Worm (Caenorhabditis elegans): ENCODE measurements around the gene ZC317.2.

ZC317.2 gene

ce11 chrV:5459806-5460205 is at the start of gene ZC317.2:
Gene ZC317.2, plus strand, starts transcription at chrV:5460106.
- TF ChIP-seq W03F9.2 (tag; optimal IDR thresholded peaks at IDR 0.05) (no peak), him-1 (tag; optimal IDR thresholded peaks at IDR 0.05) (no peak), dao-5 (tag; optimal IDR thresholded peaks at IDR 0.05) (no peak)

DNA sequence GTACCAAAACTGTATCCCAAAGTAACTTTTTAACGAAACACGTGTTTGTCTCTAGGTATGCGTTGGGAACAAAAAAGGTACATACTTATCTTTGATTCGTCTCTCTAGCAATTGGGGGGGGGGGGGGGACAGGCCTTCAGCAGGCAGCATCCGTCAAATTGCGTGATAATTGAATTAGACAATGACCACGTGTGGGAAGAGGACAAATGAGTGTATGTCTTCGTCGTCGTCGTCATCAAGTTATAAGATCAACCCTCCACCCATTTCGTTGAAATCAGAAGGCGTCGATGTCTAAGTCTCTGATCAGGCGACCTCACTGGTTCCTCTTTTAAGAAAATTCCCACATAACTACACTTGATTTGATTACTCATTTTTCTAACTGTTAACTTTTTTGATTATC is 49.2 kb upstream of the ZC317.2 start, which contains the start of gene F08F3.4:
Gene F08F3.4, plus strand, starts transcription at position 277 of the 400 bp plus-strand sequence.
- TF ChIP-seq dao-5 (tag; optimal IDR thresholded peaks at IDR 0.05) (no peak), W03F9.2 (tag; optimal IDR thresholded peaks at IDR 0.05) (no peak)

DNA sequence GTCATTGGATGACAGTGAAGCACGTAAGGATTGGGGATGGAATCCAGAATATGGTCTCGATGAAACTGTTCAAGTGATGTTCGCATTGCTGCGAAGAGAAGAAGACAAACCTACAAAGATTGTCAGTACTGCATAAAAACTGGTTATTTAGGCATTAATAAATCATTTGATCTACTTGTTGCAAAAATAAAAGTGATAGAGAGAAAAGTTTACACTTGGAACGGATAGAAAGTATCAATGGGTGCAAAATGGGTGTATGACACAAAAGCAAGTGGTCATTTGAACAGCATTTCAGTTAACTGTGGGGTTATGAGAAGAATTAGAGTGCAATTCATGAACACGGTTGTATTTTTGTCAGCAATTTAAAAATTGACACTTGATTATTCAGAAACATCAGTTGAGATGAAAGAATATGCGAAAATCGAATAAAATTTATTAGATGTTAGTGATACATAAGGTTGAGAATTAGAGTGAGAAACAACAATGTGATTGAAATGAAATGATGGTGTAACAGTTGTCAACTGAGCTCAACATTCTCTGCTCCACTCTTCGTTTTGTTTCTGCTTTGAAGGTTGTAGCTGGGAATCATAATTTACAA is 47.0 kb upstream of the ZC317.2 start, which contains the start of gene F08F3.10:
Gene F08F3.10, plus strand, starts transcription at position 548 of the 598 bp plus-strand sequence.
- TF ChIP-seq dao-5 (tag; optimal IDR thresholded peaks at IDR 0.05), result no peak

ce11 chrV:5419915-5420314 is 40.0 kb upstream of the ZC317.2 start, which contains the start of gene F08F3.6:
Gene F08F3.6, minus strand, starts transcription at chrV:5420067.
- TF ChIP-seq dao-5 (tag; optimal IDR thresholded peaks at IDR 0.05), result no peak
- TF ChIP-seq him-1 (tag; optimal IDR thresholded peaks at IDR 0.05), result no peak
- TF ChIP-seq W03F9.2 (tag; optimal IDR thresholded peaks at IDR 0.05), result no peak

- TF ChIP-seq dao-5 (tag; optimal IDR thresholded peaks at IDR 0.05), result no peak
Measured at ce11 chrV:5423120-5423519, 36.8 kb upstream of the ZC317.2 start, which contains the start of gene cyp-14A5. Gene cyp-14A5, minus strand, starts transcription at chrV:5423282.

- TF ChIP-seq dao-5 (tag; optimal IDR thresholded peaks at IDR 0.05), result no peak
- TF ChIP-seq W03F9.2 (tag; optimal IDR thresholded peaks at IDR 0.05), result no peak
- TF ChIP-seq him-1 (tag; optimal IDR thresholded peaks at IDR 0.05), result no peak
Measured at ce11 chrV:5425008-5425407, 34.9 kb upstream of the ZC317.2 start.

ce11 chrV:5426337-5426736 is 33.6 kb upstream of the ZC317.2 start:
- no peak for TF ChIP-seq him-1 (tag; optimal IDR thresholded peaks at IDR 0.05)
- no peak for TF ChIP-seq dao-5 (tag; optimal IDR thresholded peaks at IDR 0.05)
- no peak for TF ChIP-seq W03F9.2 (tag; optimal IDR thresholded peaks at IDR 0.05)

DNA sequence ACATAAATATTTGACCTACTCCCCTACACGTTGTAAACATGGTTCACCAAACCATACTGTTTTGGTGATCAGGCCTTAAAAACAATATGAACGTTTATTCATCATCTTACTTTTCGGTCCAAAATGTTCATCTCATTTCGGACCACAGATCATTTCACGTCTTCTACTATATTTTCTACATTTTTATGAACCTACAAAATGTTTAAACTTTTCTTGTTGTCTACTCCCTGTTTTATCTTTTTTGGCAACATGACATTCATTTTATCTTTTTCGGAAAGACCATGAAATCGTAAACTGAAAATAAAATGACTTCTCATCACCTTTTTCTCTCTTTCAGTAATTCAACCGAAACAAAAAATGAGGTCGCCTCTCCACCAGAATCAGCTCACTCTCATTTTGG is 32.0 kb upstream of the ZC317.2 start, which contains the start of gene rhr-1:
Gene rhr-1, plus strand, starts transcription at position 301 of the 400 bp plus-strand sequence.
- TF ChIP-seq dao-5 (tag; optimal IDR thresholded peaks at IDR 0.05), result no peak
- TF ChIP-seq W03F9.2 (tag; optimal IDR thresholded peaks at IDR 0.05), result no peak
- TF ChIP-seq him-1 (tag; optimal IDR thresholded peaks at IDR 0.05), result no peak

DNA sequence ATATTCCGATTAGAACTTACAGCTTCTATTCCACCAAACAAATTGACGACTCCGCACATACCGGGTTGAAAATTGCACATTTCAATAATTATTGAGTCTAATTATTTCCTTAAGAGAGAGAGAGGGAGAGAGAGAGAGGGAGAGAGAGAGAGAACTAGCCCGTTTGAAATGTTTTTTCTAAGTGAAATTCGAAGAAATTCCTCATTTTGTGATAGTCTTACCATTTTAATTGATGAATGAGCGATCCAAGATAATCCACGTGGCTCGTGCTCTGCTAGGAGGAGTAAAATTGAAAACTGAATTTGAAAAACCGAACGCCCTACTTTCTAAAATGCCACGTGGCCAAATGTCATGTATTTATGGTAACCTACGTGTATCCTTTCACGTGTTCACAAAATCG is 27.4 kb upstream of the ZC317.2 start, which contains the start of gene F08F3.8:
Gene F08F3.8, minus strand, starts transcription at position 101 of the 400 bp plus-strand sequence.
- TF ChIP-seq W03F9.2 (tag; optimal IDR thresholded peaks at IDR 0.05) (no peak), dao-5 (tag; optimal IDR thresholded peaks at IDR 0.05) (no peak), him-1 (tag; optimal IDR thresholded peaks at IDR 0.05) (no peak)

DNA sequence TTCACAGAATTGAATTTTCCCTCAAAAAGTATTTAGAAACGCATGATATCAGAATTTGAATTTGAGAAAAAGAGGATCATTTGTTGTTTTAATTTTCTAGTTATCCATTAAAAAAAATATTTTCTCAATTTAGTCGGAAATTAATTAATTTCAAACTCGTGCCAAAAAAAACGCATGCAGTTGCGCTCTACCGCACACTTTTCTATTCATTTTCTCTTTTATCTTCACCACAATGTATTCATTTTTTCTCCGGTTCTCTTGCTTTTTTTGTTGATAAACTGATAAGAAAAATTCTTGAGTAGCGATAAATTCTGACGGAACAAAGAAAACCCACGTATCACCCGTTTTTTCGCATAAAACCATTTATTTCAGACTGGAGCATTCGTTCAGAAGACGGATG is 26.9 kb upstream of the ZC317.2 start, which contains the start of gene acl-6:
Gene acl-6, plus strand, starts transcription at position 367 of the 400 bp plus-strand sequence.
- TF ChIP-seq W03F9.2 (tag; optimal IDR thresholded peaks at IDR 0.05), result peak; percentile 58
- TF ChIP-seq him-1 (tag; optimal IDR thresholded peaks at IDR 0.05), result no peak
- TF ChIP-seq dao-5 (tag; optimal IDR thresholded peaks at IDR 0.05), result no peak

- no peak for TF ChIP-seq dao-5 (tag; optimal IDR thresholded peaks at IDR 0.05)
- TF ChIP-seq him-1 (tag; optimal IDR thresholded peaks at IDR 0.05), result no peak
- TF ChIP-seq W03F9.2 (tag; optimal IDR thresholded peaks at IDR 0.05), result no peak
Measured at ce11 chrV:5439068-5439467, 20.8 kb upstream of the ZC317.2 start, which contains the start of gene snpc-1.3. Gene snpc-1.3, minus strand, starts transcription at chrV:5439168.

- TF ChIP-seq W03F9.2 (tag; optimal IDR thresholded peaks at IDR 0.05) (no peak), him-1 (tag; optimal IDR thresholded peaks at IDR 0.05) (no peak), dao-5 (tag; optimal IDR thresholded peaks at IDR 0.05) (no peak)
Measured at ce11 chrV:5442366-5442765, 17.5 kb upstream of the ZC317.2 start.

ce11 chrV:5444037-5444436 is 15.9 kb upstream of the ZC317.2 start:
- TF ChIP-seq W03F9.2 (tag; optimal IDR thresholded peaks at IDR 0.05) (no peak), him-1 (tag; optimal IDR thresholded peaks at IDR 0.05) (no peak), dao-5 (tag; optimal IDR thresholded peaks at IDR 0.05) (no peak)

DNA sequence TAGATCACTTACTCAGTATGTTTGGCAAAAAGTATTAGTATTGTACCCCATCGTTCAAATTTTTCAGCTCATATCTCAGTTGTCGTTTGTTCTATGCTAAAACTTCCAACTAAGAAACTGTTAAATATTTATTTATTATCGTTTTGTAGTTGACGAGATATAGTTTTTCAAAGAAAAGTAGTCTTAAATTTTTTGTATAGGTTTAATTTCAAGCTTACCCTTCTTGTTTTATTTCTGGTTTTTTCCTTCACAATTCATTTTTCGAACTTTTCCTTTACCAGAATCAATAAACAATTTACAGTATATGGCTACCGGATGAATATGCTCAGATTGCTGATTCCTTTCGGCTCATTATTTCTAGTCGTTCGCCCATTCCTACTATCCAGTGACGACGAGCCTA is 14.1 kb upstream of the ZC317.2 start, which contains the start of gene F08F3.1:
Gene F08F3.1, plus strand, starts transcription at position 301 of the 400 bp plus-strand sequence.
- no peak for TF ChIP-seq W03F9.2 (tag; optimal IDR thresholded peaks at IDR 0.05)
- TF ChIP-seq dao-5 (tag; optimal IDR thresholded peaks at IDR 0.05), result no peak
- TF ChIP-seq him-1 (tag; optimal IDR thresholded peaks at IDR 0.05), result no peak

- no peak for TF ChIP-seq dao-5 (tag; optimal IDR thresholded peaks at IDR 0.05)
- no peak for TF ChIP-seq him-1 (tag; optimal IDR thresholded peaks at IDR 0.05)
- no peak for TF ChIP-seq W03F9.2 (tag; optimal IDR thresholded peaks at IDR 0.05)
Measured at ce11 chrV:5447057-5447456, 12.8 kb upstream of the ZC317.2 start.

Measured in whole organism, L4/young adult.